Fruit fly (Drosophila melanogaster): ENCODE results near the gene numb.

- TF ChIP-seq EcR (GFP tag; optimal IDR thresholded peaks at IDR 0.05) (no peak), CG4496 (GFP tag; IDR thresholded peaks at IDR 0.05) (no peak), CG17806 (tag; optimal IDR thresholded peaks at IDR 0.05) (no peak), D1 (tag; optimal IDR thresholded peaks at IDR 0.05) (no peak), Pif1B (GFP tag; optimal IDR thresholded peaks at IDR 0.05) (no peak), Ets98B (GFP tag; IDR thresholded peaks at IDR 0.05) (no peak), CG9948 (tag; optimal IDR thresholded peaks at IDR 0.05) (no peak), CG8301 (tag; optimal IDR thresholded peaks at IDR 0.05) (no peak), CG15710 (tag; optimal IDR thresholded peaks at IDR 0.05) (no peak), CG34367 (tag; optimal IDR thresholded peaks at IDR 0.05) (no peak), gl (tag; optimal IDR thresholded peaks at IDR 0.05) (no peak), CG14655 (GFP tag; optimal IDR thresholded peaks at IDR 0.05) (no peak)
Measured at dm6 chr2L:9424193-9424592, 13.1 kb upstream of the numb start.
